Worm (Caenorhabditis elegans): ENCODE data around the gene twk-8.

The twk-8 gene

ce11 chrIV:9082055-9082454 is at the start of gene twk-8:
Gene twk-8 (plus strand): TSS chrIV:9082355.
- TF ChIP-seq aly-1 (tag; optimal IDR thresholded peaks at IDR 0.05) (no peak), ets-7 (tag; optimal IDR thresholded peaks at IDR 0.05) (no peak), tbx-37 (GFP tag; conservative IDR thresholded peaks at IDR 0.05) (no peak), ama-1 (optimal IDR thresholded peaks at IDR 0.05) (no peak), flt-1 (GFP tag; IDR thresholded peaks at IDR 0.05) (no peak), B0310.2 (tag; optimal IDR thresholded peaks at IDR 0.05) (no peak)

DNA sequence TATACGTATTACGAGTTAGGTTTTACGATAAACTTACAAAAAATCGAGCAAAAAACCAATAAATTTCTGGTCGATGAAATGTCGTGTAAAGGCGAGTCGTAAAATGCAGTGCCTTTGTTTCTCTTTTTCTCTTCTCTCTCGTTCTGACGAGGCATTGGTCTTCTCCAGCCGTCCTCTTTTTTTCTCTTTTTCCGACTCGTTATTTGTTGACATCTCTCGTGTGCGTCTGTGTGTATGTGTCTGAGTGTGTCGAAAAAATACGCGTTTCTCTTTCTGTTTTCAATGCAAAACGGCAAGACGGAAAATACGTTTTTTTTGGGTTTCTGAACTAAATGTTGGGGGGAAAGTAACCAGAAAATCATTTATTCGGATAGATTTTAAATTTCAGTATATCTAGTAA is 49.6 kb upstream of the twk-8 start, which contains the start of gene C53D6.6:
C53D6.6 (minus strand) TSS at position 118 of the 400 bp plus-strand sequence.
- TF ChIP-seq ceh-36 (tag; optimal IDR thresholded peaks at IDR 0.05) = no peak
- TF ChIP-seq hmbx-1 (tag; optimal IDR thresholded peaks at IDR 0.05) = no peak
- TF ChIP-seq tra-4 (tag; optimal IDR thresholded peaks at IDR 0.05) = no peak
- TF ChIP-seq pes-1 (GFP tag; IDR thresholded peaks at IDR 0.05) = no peak
- no peak for TF ChIP-seq flt-1 (GFP tag; IDR thresholded peaks at IDR 0.05)
- TF ChIP-seq ceh-13 (GFP tag; optimal IDR thresholded peaks at IDR 0.05) = no peak
- no peak for TF ChIP-seq hnd-1 (tag; optimal IDR thresholded peaks at IDR 0.05)
- no peak for TF ChIP-seq aly-1 (tag; optimal IDR thresholded peaks at IDR 0.05)
- no peak for TF ChIP-seq hmg-4 (GFP tag; optimal IDR thresholded peaks at IDR 0.05)
- TF ChIP-seq ets-7 (tag; optimal IDR thresholded peaks at IDR 0.05) = no peak
- no peak for TF ChIP-seq F13C5.2 (tag; optimal IDR thresholded peaks at IDR 0.05)
- no peak for TF ChIP-seq B0310.2 (tag; optimal IDR thresholded peaks at IDR 0.05)
- no peak for TF ChIP-seq scrt-1 (GFP tag; IDR thresholded peaks at IDR 0.05)
- no peak for TF ChIP-seq tbx-11 (GFP tag; IDR thresholded peaks at IDR 0.05)
- TF ChIP-seq sea-1 (GFP tag; conservative IDR thresholded peaks at IDR 0.05) = no peak
- TF ChIP-seq ama-1 (optimal IDR thresholded peaks at IDR 0.05) = no peak
- TF ChIP-seq tbx-37 (GFP tag; conservative IDR thresholded peaks at IDR 0.05) = no peak

DNA sequence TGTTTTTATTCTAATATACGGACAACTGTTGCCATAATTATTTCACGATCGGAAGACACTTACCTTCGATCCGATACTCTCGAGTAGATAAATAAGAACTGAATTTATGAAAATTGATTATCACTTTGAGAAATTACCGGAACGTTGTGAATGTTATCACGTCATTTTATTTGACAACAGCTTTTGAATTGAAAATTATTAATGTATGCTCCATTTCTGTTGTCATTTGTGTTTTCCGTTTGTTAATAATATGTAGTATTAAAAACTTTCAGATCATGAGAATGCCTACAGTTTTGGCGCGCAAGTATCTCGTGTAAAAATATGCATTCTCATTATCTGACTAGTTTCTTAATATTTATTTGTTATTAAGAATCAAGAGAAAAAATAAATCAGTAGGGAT is 47.8 kb upstream of the twk-8 start, which contains the start of gene C53D6.10:
C53D6.10 (minus strand) TSS at position 101 of the 400 bp plus-strand sequence.
- no peak for TF ChIP-seq hnd-1 (tag; optimal IDR thresholded peaks at IDR 0.05)
- TF ChIP-seq hmg-4 (GFP tag; optimal IDR thresholded peaks at IDR 0.05) = no peak
- TF ChIP-seq ets-7 (tag; optimal IDR thresholded peaks at IDR 0.05) = no peak
- no peak for TF ChIP-seq F13C5.2 (tag; optimal IDR thresholded peaks at IDR 0.05)
- no peak for TF ChIP-seq ama-1 (optimal IDR thresholded peaks at IDR 0.05)

- TF ChIP-seq hnd-1 (tag; optimal IDR thresholded peaks at IDR 0.05) = no peak
- no peak for TF ChIP-seq tra-4 (tag; optimal IDR thresholded peaks at IDR 0.05)
- TF ChIP-seq hmg-4 (GFP tag; optimal IDR thresholded peaks at IDR 0.05) = no peak
- no peak for TF ChIP-seq ceh-13 (GFP tag; optimal IDR thresholded peaks at IDR 0.05)
- TF ChIP-seq ceh-36 (tag; optimal IDR thresholded peaks at IDR 0.05) = no peak
- no peak for TF ChIP-seq sea-1 (GFP tag; conservative IDR thresholded peaks at IDR 0.05)
- TF ChIP-seq ama-1 (optimal IDR thresholded peaks at IDR 0.05) = no peak
- no peak for TF ChIP-seq flt-1 (GFP tag; IDR thresholded peaks at IDR 0.05)
- TF ChIP-seq ets-7 (tag; optimal IDR thresholded peaks at IDR 0.05) = no peak
- TF ChIP-seq tbx-37 (GFP tag; conservative IDR thresholded peaks at IDR 0.05) = no peak
- TF ChIP-seq tbx-11 (GFP tag; IDR thresholded peaks at IDR 0.05) = no peak
- no peak for TF ChIP-seq B0310.2 (tag; optimal IDR thresholded peaks at IDR 0.05)
- TF ChIP-seq pes-1 (GFP tag; IDR thresholded peaks at IDR 0.05) = no peak
- TF ChIP-seq F13C5.2 (tag; optimal IDR thresholded peaks at IDR 0.05) = no peak
- no peak for TF ChIP-seq scrt-1 (GFP tag; IDR thresholded peaks at IDR 0.05)
- no peak for TF ChIP-seq aly-1 (tag; optimal IDR thresholded peaks at IDR 0.05)
These were observed 45.1 kb upstream of the twk-8 start, which contains the start of gene C53D6.7 for ce11 chrIV:9037063-9037462. Gene C53D6.7 (minus strand): TSS chrIV:9037163.

ce11 chrIV:9040393-9040792 is 41.8 kb upstream of the twk-8 start, which contains the start of gene Y73F4A.3:
Gene Y73F4A.3 (minus strand): TSS chrIV:9040493.
- TF ChIP-seq aly-1 (tag; optimal IDR thresholded peaks at IDR 0.05) = no peak
- no peak for TF ChIP-seq ama-1 (optimal IDR thresholded peaks at IDR 0.05)
- no peak for TF ChIP-seq flt-1 (GFP tag; IDR thresholded peaks at IDR 0.05)
- no peak for TF ChIP-seq ets-7 (tag; optimal IDR thresholded peaks at IDR 0.05)
- TF ChIP-seq B0310.2 (tag; optimal IDR thresholded peaks at IDR 0.05) = no peak
- no peak for TF ChIP-seq pes-1 (GFP tag; IDR thresholded peaks at IDR 0.05)
- no peak for TF ChIP-seq tbx-11 (GFP tag; IDR thresholded peaks at IDR 0.05)
- TF ChIP-seq sea-1 (GFP tag; conservative IDR thresholded peaks at IDR 0.05) = no peak
- no peak for TF ChIP-seq scrt-1 (GFP tag; IDR thresholded peaks at IDR 0.05)
- TF ChIP-seq hmbx-1 (tag; optimal IDR thresholded peaks at IDR 0.05) = no peak
- TF ChIP-seq ceh-36 (tag; optimal IDR thresholded peaks at IDR 0.05) = no peak
- no peak for TF ChIP-seq F13C5.2 (tag; optimal IDR thresholded peaks at IDR 0.05)
- TF ChIP-seq hmg-4 (GFP tag; optimal IDR thresholded peaks at IDR 0.05) = no peak
- no peak for TF ChIP-seq tra-4 (tag; optimal IDR thresholded peaks at IDR 0.05)
- no peak for TF ChIP-seq hnd-1 (tag; optimal IDR thresholded peaks at IDR 0.05)
- no peak for TF ChIP-seq tbx-37 (GFP tag; conservative IDR thresholded peaks at IDR 0.05)

ce11 chrIV:9043224-9043623 is 38.9 kb upstream of the twk-8 start, which contains the start of gene Y73F4A.2:
Gene Y73F4A.2 (minus strand): TSS chrIV:9043347.
- no peak for TF ChIP-seq F13C5.2 (tag; optimal IDR thresholded peaks at IDR 0.05)
- TF ChIP-seq pes-1 (GFP tag; IDR thresholded peaks at IDR 0.05) = no peak
- no peak for TF ChIP-seq tra-4 (tag; optimal IDR thresholded peaks at IDR 0.05)
- TF ChIP-seq hmg-4 (GFP tag; optimal IDR thresholded peaks at IDR 0.05) = no peak
- no peak for TF ChIP-seq sea-1 (GFP tag; conservative IDR thresholded peaks at IDR 0.05)
- no peak for TF ChIP-seq B0310.2 (tag; optimal IDR thresholded peaks at IDR 0.05)
- TF ChIP-seq ets-7 (tag; optimal IDR thresholded peaks at IDR 0.05) = no peak
- TF ChIP-seq tbx-11 (GFP tag; IDR thresholded peaks at IDR 0.05) = no peak
- TF ChIP-seq scrt-1 (GFP tag; IDR thresholded peaks at IDR 0.05) = no peak
- no peak for TF ChIP-seq ceh-13 (GFP tag; optimal IDR thresholded peaks at IDR 0.05)
- no peak for TF ChIP-seq hmbx-1 (tag; optimal IDR thresholded peaks at IDR 0.05)
- no peak for TF ChIP-seq ama-1 (optimal IDR thresholded peaks at IDR 0.05)
- TF ChIP-seq flt-1 (GFP tag; IDR thresholded peaks at IDR 0.05) = no peak

DNA sequence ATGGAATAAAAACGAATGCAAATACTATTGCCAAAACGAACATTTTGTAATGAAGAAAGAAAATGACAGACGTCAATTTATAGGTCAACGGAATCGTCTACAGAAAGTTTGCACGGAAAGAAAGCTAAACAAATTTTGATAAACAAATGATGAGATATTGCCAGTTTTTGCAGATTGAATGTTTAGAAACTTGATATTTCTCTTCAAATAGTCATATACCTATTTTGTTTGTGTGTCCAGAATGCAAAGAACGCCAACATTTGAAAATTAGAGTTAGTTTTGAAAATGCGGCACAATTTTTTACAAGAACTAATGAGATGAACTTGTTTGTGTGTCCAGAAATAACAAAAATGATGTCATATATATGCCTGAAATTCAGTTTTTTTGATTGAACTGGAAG is 36.9 kb upstream of the twk-8 start, which contains the start of gene Y73F4A.1:
Y73F4A.1 (minus strand) TSS at position 101 of the 400 bp plus-strand sequence.
- no peak for TF ChIP-seq tbx-11 (GFP tag; IDR thresholded peaks at IDR 0.05)
- no peak for TF ChIP-seq ceh-36 (tag; optimal IDR thresholded peaks at IDR 0.05)
- TF ChIP-seq ceh-13 (GFP tag; optimal IDR thresholded peaks at IDR 0.05) = no peak
- no peak for TF ChIP-seq tbx-37 (GFP tag; conservative IDR thresholded peaks at IDR 0.05)
- TF ChIP-seq hmbx-1 (tag; optimal IDR thresholded peaks at IDR 0.05) = no peak
- no peak for TF ChIP-seq tra-4 (tag; optimal IDR thresholded peaks at IDR 0.05)
- no peak for TF ChIP-seq F13C5.2 (tag; optimal IDR thresholded peaks at IDR 0.05)
- no peak for TF ChIP-seq sea-1 (GFP tag; conservative IDR thresholded peaks at IDR 0.05)
- no peak for TF ChIP-seq ama-1 (optimal IDR thresholded peaks at IDR 0.05)
- no peak for TF ChIP-seq pes-1 (GFP tag; IDR thresholded peaks at IDR 0.05)
- TF ChIP-seq flt-1 (GFP tag; IDR thresholded peaks at IDR 0.05) = no peak
- TF ChIP-seq aly-1 (tag; optimal IDR thresholded peaks at IDR 0.05) = no peak
- no peak for TF ChIP-seq ets-7 (tag; optimal IDR thresholded peaks at IDR 0.05)
- no peak for TF ChIP-seq B0310.2 (tag; optimal IDR thresholded peaks at IDR 0.05)

Measured in whole organism, early embryonic.